Worm (Caenorhabditis elegans) whole organism, late embryonic: ENCODE measurements around the gene F40A3.1.

Source experiments
- C08G9.2 ChIP-seq: sonication (generic microtip); optimal IDR thresholded peaks from 2 replicates; lab custom pipeline; 2016; ENCODE audit warnings: mild to moderate bottlenecking, missing genetic modification characterization, moderate library complexity, missing compliant biosample characterization
- C38D4.7 ChIP-seq: fragments of 200-800 bp; sonication (Bioruptor generic); optimal IDR thresholded peaks from 2 replicates; lab custom pipeline; 2018; ENCODE audit warnings: mild to moderate bottlenecking, missing genetic modification characterization, moderate library complexity, missing compliant biosample characterization
- K02D7.2 ChIP-seq: sonication (generic microtip); optimal IDR thresholded peaks from 2 replicates; lab custom pipeline; 2017; ENCODE audit warnings: mild to moderate bottlenecking, missing genetic modification characterization, missing compliant biosample characterization
- T23F11.4 ChIP-seq: fragments of 200-800 bp; sonication (Bioruptor generic); optimal IDR thresholded peaks from 2 replicates; lab custom pipeline; 2018; ENCODE audit warnings: mild to moderate bottlenecking, missing genetic modification characterization, missing compliant biosample characterization
- Y22D7AL.16 ChIP-seq: sonication (generic microtip); optimal IDR thresholded peaks from 2 replicates; lab custom pipeline; 2016; ENCODE audit warnings: missing genetic modification characterization, missing compliant biosample characterization
- ahr-1 ChIP-seq: sonication (generic microtip); optimal IDR thresholded peaks from 2 replicates; lab custom pipeline; 2016; ENCODE audit warnings: missing genetic modification characterization, missing compliant biosample characterization
- ceh-14 ChIP-seq: sonication (generic microtip); optimal IDR thresholded peaks from 2 replicates; lab custom pipeline; 2016; ENCODE audit warnings: missing genotype, missing genetic modification characterization, missing compliant biosample characterization
- ceh-18 ChIP-seq: sonication (generic microtip); optimal IDR thresholded peaks from 2 replicates; lab custom pipeline; 2016; ENCODE audit warnings: missing genetic modification characterization, missing compliant biosample characterization
- ceh-19 ChIP-seq: fragments of 200-800 bp; sonication (Bioruptor generic); optimal IDR thresholded peaks from 2 replicates; lab custom pipeline; 2018; ENCODE audit warnings: mild to moderate bottlenecking, missing genetic modification characterization, missing compliant biosample characterization
- ceh-22 ChIP-seq: sonication (generic microtip); optimal IDR thresholded peaks from 2 replicates; lab custom pipeline; 2017; ENCODE audit warnings: missing biosample characterization, missing genetic modification characterization
- ceh-24 ChIP-seq: sonication (generic microtip); optimal IDR thresholded peaks from 2 replicates; lab custom pipeline; 2016; ENCODE audit warnings: mild to moderate bottlenecking, missing genetic modification characterization, missing compliant biosample characterization
- ceh-30 ChIP-seq: fragments of 150-350 bp; optimal IDR thresholded peaks from 2 replicates; lab custom pipeline; 2014; ENCODE audit warnings: missing biosample characterization, missing genetic modification characterization
- ceh-34 ChIP-seq: sonication (generic microtip); optimal IDR thresholded peaks from 2 replicates; lab custom pipeline; 2016; ENCODE audit warnings: mild to moderate bottlenecking, missing genetic modification characterization, missing compliant biosample characterization
- ceh-48 ChIP-seq: sonication (generic microtip); optimal IDR thresholded peaks from 2 replicates; lab custom pipeline; 2016; ENCODE audit warnings: missing genetic modification characterization, inconsistent platforms, missing compliant biosample characterization
- ceh-9 ChIP-seq: sonication (generic microtip); optimal IDR thresholded peaks from 2 replicates; lab custom pipeline; 2016; ENCODE audit warnings: mild to moderate bottlenecking, missing genetic modification characterization, inconsistent platforms, missing compliant biosample characterization
- dve-1 ChIP-seq: sonication (generic microtip); optimal IDR thresholded peaks from 2 replicates; lab custom pipeline; 2017; ENCODE audit warnings: antibody characterized with exemption, mild to moderate bottlenecking, missing genetic modification characterization, missing compliant biosample characterization
- elt-2 ChIP-seq: sonication (generic microtip); optimal IDR thresholded peaks from 2 replicates; lab custom pipeline; 2016; ENCODE audit warnings: missing genetic modification reagents, missing genetic modification characterization, missing compliant biosample characterization
- elt-4 ChIP-seq: sonication (generic microtip); optimal IDR thresholded peaks from 2 replicates; lab custom pipeline; 2016; ENCODE audit warnings: missing genetic modification characterization, missing compliant biosample characterization
- eyg-1 ChIP-seq: sonication (generic microtip); optimal IDR thresholded peaks from 2 replicates; lab custom pipeline; 2016; ENCODE audit warnings: missing genotype, missing genetic modification characterization, missing compliant biosample characterization
- fkh-6 ChIP-seq: sonication (generic microtip); optimal IDR thresholded peaks from 2 replicates; lab custom pipeline; 2016; ENCODE audit warnings: missing genetic modification characterization, missing compliant biosample characterization
- hlh-8 ChIP-seq: sonication (generic microtip); optimal IDR thresholded peaks from 2 replicates; lab custom pipeline; 2016; ENCODE audit warnings: missing genotype, missing genetic modification characterization, missing compliant biosample characterization
- madf-2 ChIP-seq: sonication (generic microtip); optimal IDR thresholded peaks from 2 replicates; lab custom pipeline; 2017; ENCODE audit warnings: missing genetic modification characterization, missing compliant biosample characterization
- mec-3 ChIP-seq: sonication (generic microtip); optimal IDR thresholded peaks from 2 replicates; lab custom pipeline; 2016; ENCODE audit warnings: borderline replicate concordance, missing genetic modification characterization, missing compliant biosample characterization
- nfya-1 ChIP-seq: sonication (generic microtip); optimal IDR thresholded peaks from 2 replicates; lab custom pipeline; 2017; ENCODE audit warnings: missing genetic modification characterization, mild to moderate bottlenecking, missing compliant biosample characterization, antibody characterized with exemption, moderate library complexity
- nhr-232 ChIP-seq: sonication (generic microtip); optimal IDR thresholded peaks from 2 replicates; lab custom pipeline; 2016; ENCODE audit warnings: missing genetic modification characterization, missing compliant biosample characterization
- npax-4 ChIP-seq: sonication (generic microtip); optimal IDR thresholded peaks from 2 replicates; lab custom pipeline; 2016; ENCODE audit warnings: missing genetic modification characterization, missing compliant biosample characterization
- pat-9 ChIP-seq: fragments of 200-800 bp; sonication (Bioruptor generic); optimal IDR thresholded peaks from 2 replicates; lab custom pipeline; 2018; ENCODE audit warnings: mild to moderate bottlenecking, missing genetic modification characterization, moderate library complexity, missing compliant biosample characterization
- pax-1 ChIP-seq: fragments of 150-350 bp; optimal IDR thresholded peaks from 2 replicates; lab custom pipeline; 2014; ENCODE audit warnings: missing biosample characterization, missing genetic modification characterization
- pha-2 ChIP-seq: sonication (generic microtip); optimal IDR thresholded peaks from 2 replicates; lab custom pipeline; 2017; ENCODE audit warnings: mild to moderate bottlenecking, missing genetic modification characterization, missing compliant biosample characterization
- pha-4 ChIP-seq: fragments of 150-350 bp; optimal IDR thresholded peaks from 2 replicates; lab custom pipeline; 2018; ENCODE audit warnings: missing biosample characterization, missing genetic modification reagents, missing genetic modification characterization
- pros-1 ChIP-seq: fragments of 150-350 bp; optimal IDR thresholded peaks from 2 replicates; lab custom pipeline; 2014; ENCODE audit warnings: missing biosample characterization, missing genetic modification reagents, missing genetic modification characterization
- rnt-1 ChIP-seq: sonication (generic microtip); optimal IDR thresholded peaks from 2 replicates; lab custom pipeline; 2016; ENCODE audit warnings: missing genetic modification characterization, missing compliant biosample characterization
- sdc-2 ChIP-seq: sonication (generic microtip); optimal IDR thresholded peaks from 2 replicates; lab custom pipeline; 2016; ENCODE audit warnings: missing genotype, missing genetic modification characterization, missing compliant biosample characterization
- sox-4 ChIP-seq: sonication (generic microtip); optimal IDR thresholded peaks from 2 replicates; lab custom pipeline; 2017; ENCODE audit warnings: mild to moderate bottlenecking, missing genetic modification characterization, inconsistent platforms, missing compliant biosample characterization
- syd-9 ChIP-seq: sonication (generic microtip); optimal IDR thresholded peaks from 2 replicates; lab custom pipeline; 2016; ENCODE audit warnings: mild to moderate bottlenecking, missing genetic modification characterization, moderate library complexity, missing compliant biosample characterization
- tbx-2 ChIP-seq: sonication (generic microtip); optimal IDR thresholded peaks from 2 replicates; lab custom pipeline; 2016; ENCODE audit warnings: missing genetic modification characterization, missing compliant biosample characterization
- tbx-7 ChIP-seq: sonication (generic microtip); optimal IDR thresholded peaks from 2 replicates; lab custom pipeline; 2016; ENCODE audit warnings: missing genotype, missing genetic modification characterization, missing compliant biosample characterization
- unc-3 ChIP-seq, 2 experiments: fragments of 200-800 bp in 1 of 2; sonication (Bioruptor generic) in 1 of 2; sonication (generic microtip) in 1 of 2; conservative IDR thresholded peaks in 1 of 2; optimal IDR thresholded peaks in 1 of 2; 2 replicates each; pipeline versions ENCODE4 v1.3.6 to Lab custom; 2016 to 2022; ENCODE audit warnings: missing compliant biosample characterization in 2 of 2, missing genetic modification characterization in 2 of 2, missing genetic modification reagents in 1 of 2
- unc-42 ChIP-seq: sonication (generic microtip); optimal IDR thresholded peaks from 2 replicates; lab custom pipeline; 2016; ENCODE audit warnings: missing genotype, missing genetic modification characterization, missing compliant biosample characterization
- zip-5 ChIP-seq: sonication (generic microtip); optimal IDR thresholded peaks from 2 replicates; lab custom pipeline; 2016; ENCODE audit warnings: missing genetic modification characterization, missing compliant biosample characterization
- ztf-16 ChIP-seq: sonication (generic microtip); optimal IDR thresholded peaks from 2 replicates; lab custom pipeline; 2017; ENCODE audit warnings: missing genetic modification characterization, missing compliant biosample characterization

F40A3.1 gene

ce11 chrV:7861792-7862191 is 29.5 kb upstream of the F40A3.1 start, which contains the start of gene C37C3.17:
Gene C37C3.17, minus strand, starts transcription at chrV:7861892.
- TF ChIP-seq C08G9.2 (tag; lab: Kevin White, UChicago) = no peak
- no peak for TF ChIP-seq hlh-8 (tag; lab: Kevin White, UChicago)
- no peak for TF ChIP-seq ceh-48 (tag; lab: Kevin White, UChicago)
- TF ChIP-seq tbx-2 (tag; lab: Kevin White, UChicago) = no peak
- TF ChIP-seq pros-1 = no peak
- TF ChIP-seq npax-4 = no peak
- TF ChIP-seq ahr-1 (tag; lab: Kevin White, UChicago) = no peak
- TF ChIP-seq T23F11.4 (GFP tag; lab: Kevin White, UChicago) = no peak
- TF ChIP-seq fkh-6 (tag; lab: Kevin White, UChicago) = no peak
- TF ChIP-seq syd-9 (tag; lab: Kevin White, UChicago) = no peak
- no peak for TF ChIP-seq eyg-1
- no peak for TF ChIP-seq nfya-1
- TF ChIP-seq ceh-19 (GFP tag; lab: Kevin White, UChicago) = no peak

- TF ChIP-seq pax-1 (tag; lab: Kevin White, UChicago) = no peak
- TF ChIP-seq syd-9 (tag; lab: Kevin White, UChicago) = no peak
- no peak for TF ChIP-seq nhr-232 (tag; lab: Kevin White, UChicago)
- no peak for TF ChIP-seq K02D7.2 (tag; lab: Kevin White, UChicago)
- no peak for TF ChIP-seq ztf-16 (tag; lab: Kevin White, UChicago)
- no peak for TF ChIP-seq dve-1 (tag; lab: Kevin White, UChicago)
- no peak for TF ChIP-seq npax-4
- no peak for TF ChIP-seq hlh-8 (tag; lab: Kevin White, UChicago)
- TF ChIP-seq unc-3 (GFP tag; conservative IDR thresholded peaks at IDR 0.05; lab: Robert Waterston, UW) = no peak
- no peak for TF ChIP-seq unc-3 (tag; optimal IDR thresholded peaks at IDR 0.05; lab: Kevin White, UChicago)
Measured at ce11 chrV:7863020-7863523, 28.3 kb upstream of the F40A3.1 start, which contains the start of gene C37C3.10. Gene C37C3.10, minus strand, starts transcription at chrV:7863070.

- TF ChIP-seq madf-2 (tag; lab: Kevin White, UChicago) (no peak), npax-4 (no peak), pha-4 (tag; lab: Kevin White, UChicago) (no peak), zip-5 (no peak), hlh-8 (tag; lab: Kevin White, UChicago) (no peak), ceh-22 (tag; lab: Kevin White, UChicago) (no peak), pha-2 (tag; lab: Kevin White, UChicago) (no peak), K02D7.2 (tag; lab: Kevin White, UChicago) (no peak), ceh-18 (no peak), ceh-9 (tag; lab: Kevin White, UChicago) (no peak), elt-2 (tag; lab: Kevin White, UChicago) (no peak)
Measured at ce11 chrV:7864663-7865062, 26.7 kb upstream of the F40A3.1 start, which contains the start of gene C37C3.11. Gene C37C3.11, minus strand, starts transcription at chrV:7864763.

ce11 chrV:7870707-7871106 is 20.6 kb upstream of the F40A3.1 start, which contains the start of gene nipi-4:
Gene nipi-4, minus strand, starts transcription at chrV:7870807.
- TF ChIP-seq rnt-1 (tag; lab: Kevin White, UChicago) = no peak
- no peak for TF ChIP-seq tbx-7
- no peak for TF ChIP-seq sox-4 (tag; lab: Kevin White, UChicago)
- no peak for TF ChIP-seq unc-42 (tag; lab: Kevin White, UChicago)
- no peak for TF ChIP-seq ceh-24 (tag; lab: Kevin White, UChicago)
- no peak for TF ChIP-seq sdc-2
- TF ChIP-seq Y22D7AL.16 (tag; lab: Kevin White, UChicago) = no peak
- TF ChIP-seq C08G9.2 (tag; lab: Kevin White, UChicago) = no peak
- no peak for TF ChIP-seq ceh-34 (tag; lab: Kevin White, UChicago)
- TF ChIP-seq ceh-30 (tag; lab: Kevin White, UChicago) = no peak
- no peak for TF ChIP-seq zip-5
- TF ChIP-seq mec-3 (tag; lab: Kevin White, UChicago) = no peak
- TF ChIP-seq ahr-1 (tag; lab: Kevin White, UChicago) = no peak
- no peak for TF ChIP-seq pha-4 (tag; lab: Kevin White, UChicago)
- no peak for TF ChIP-seq ceh-14 (tag; lab: Kevin White, UChicago)
- no peak for TF ChIP-seq C38D4.7 (GFP tag; lab: Kevin White, UChicago)
- no peak for TF ChIP-seq elt-4
- TF ChIP-seq pat-9 = no peak
